Fruit fly (Drosophila melanogaster) whole organism, prepupa: ENCODE measurements around the gene CG31872.

Source experiments
- CG10669 ChIP-seq: fragments of 200-800 bp; sonication (Bioruptor generic); optimal IDR thresholded peaks from 3 replicates; lab custom pipeline; 2018; ENCODE audit warnings: missing biosample characterization, mild to moderate bottlenecking, missing genetic modification characterization, moderate library complexity
- CG31627 ChIP-seq: fragments of 200-800 bp; sonication (Bioruptor generic); optimal IDR thresholded peaks from 3 replicates; lab custom pipeline; 2016; ENCODE audit warnings: missing biosample characterization, missing genetic modification characterization
- CG6276 ChIP-seq: fragments of 200-800 bp; sonication (Bioruptor generic); optimal IDR thresholded peaks from 2 replicates; lab custom pipeline; 2017; ENCODE audit warnings: missing biosample characterization, mild to moderate bottlenecking, missing genetic modification characterization
- CG7368 ChIP-seq: fragments of 200-800 bp; sonication (Bioruptor generic); optimal IDR thresholded peaks from 3 replicates; lab custom pipeline; 2016; ENCODE audit warnings: missing biosample characterization, missing genetic modification characterization
- Eip93F ChIP-seq: fragments of 200-800 bp; sonication (Bioruptor generic); optimal IDR thresholded peaks from 2 replicates; lab custom pipeline; 2016; ENCODE audit warnings: missing biosample characterization, mild to moderate bottlenecking, missing genetic modification characterization

DNA sequence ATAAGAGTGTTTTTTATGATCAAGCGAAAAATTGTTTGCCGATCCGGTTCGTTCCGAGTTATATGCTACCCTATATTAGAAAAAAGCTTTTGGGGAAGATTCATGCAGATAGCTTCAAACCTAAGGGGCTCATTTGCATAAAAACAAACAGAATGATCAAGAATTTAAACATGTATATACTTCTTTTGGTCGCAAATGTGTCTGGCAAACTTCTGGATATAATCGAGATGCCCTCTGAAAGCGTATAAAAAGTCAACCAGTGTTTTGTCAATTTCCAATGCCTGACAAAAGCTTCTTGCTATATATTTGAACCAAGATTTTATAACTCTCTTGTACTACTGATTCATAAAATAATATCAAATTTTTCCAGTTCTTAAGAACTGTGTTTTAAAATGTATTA, 45.9 kb downstream of the CG31872 start:
- TF ChIP-seq Eip93F (no peak), CG6276 (GFP tag; lab: Kevin White, UChicago) (no peak), CG10669 (no peak), CG31627 (no peak), CG7368 (GFP tag; lab: Kevin White, UChicago) (no peak)
